Fruit fly (Drosophila melanogaster) whole organism, larva: ENCODE results near the gene CG34309.

Experiments used
- noc ChIP-seq: fragments of 200-800 bp; sonication (Bioruptor generic); optimal IDR thresholded peaks from 3 replicates; lab custom pipeline; 2019; ENCODE audit warnings: missing biosample characterization, mild to moderate bottlenecking, missing genetic modification characterization, moderate library complexity

The CG34309 gene

dm6 chr3R:13371840-13372680, at the start of gene CG34309, which contains the start of gene Lip3:
CG34309 (plus strand) TSS chr3R:13372630.
Lip3 (minus strand) TSS chr3R:13371904.
- peak; percentile 88 for TF ChIP-seq noc (tag; lab: Kevin White, UChicago)

- TF ChIP-seq noc (tag; lab: Kevin White, UChicago) = no peak
These were observed 39.4 kb upstream of the CG34309 start for dm6 chr3R:13333031-13333430.

dm6 chr3R:13334007-13334406, 38.4 kb upstream of the CG34309 start, which contains the start of gene PK2-R2:
PK2-R2 (minus strand) TSS chr3R:13334166.
- no peak for TF ChIP-seq noc (tag; lab: Kevin White, UChicago)

dm6 chr3R:13338030-13338429, 34.4 kb upstream of the CG34309 start, which contains the start of gene PK2-R1:
PK2-R1 (plus strand) TSS chr3R:13338330.
- TF ChIP-seq noc (tag; lab: Kevin White, UChicago) = no peak

dm6 chr3R:13353373-13353772, 19.1 kb upstream of the CG34309 start, which contains the start of gene mthl12:
mthl12 (plus strand) TSS chr3R:13353673.
- TF ChIP-seq noc (tag; lab: Kevin White, UChicago) = no peak

dm6 chr3R:13356960-13357359, 15.5 kb upstream of the CG34309 start:
- TF ChIP-seq noc (tag; lab: Kevin White, UChicago) = no peak

dm6 chr3R:13360108-13360507, 12.3 kb upstream of the CG34309 start:
- TF ChIP-seq noc (tag; lab: Kevin White, UChicago) = no peak

dm6 chr3R:13363347-13363994, 9.0 kb upstream of the CG34309 start:
- peak; percentile 24 for TF ChIP-seq noc (tag; lab: Kevin White, UChicago)

- peak; percentile 99 for TF ChIP-seq noc (tag; lab: Kevin White, UChicago)
These were observed 8.0 kb upstream of the CG34309 start, which contains the start of gene Dic1 for dm6 chr3R:13364175-13365174. Dic1 (plus strand) TSS chr3R:13364938.

- TF ChIP-seq noc (tag; lab: Kevin White, UChicago) = no peak
These were observed 6.6 kb upstream of the CG34309 start for dm6 chr3R:13365665-13366414.

dm6 chr3R:13366561-13367518, 5.6 kb upstream of the CG34309 start, which contains the start of gene Elp6:
Elp6 (minus strand) TSS chr3R:13366910.
- TF ChIP-seq noc (tag; lab: Kevin White, UChicago) = peak; percentile 46

dm6 chr3R:13369348-13369747, 3.1 kb upstream of the CG34309 start, which contains the start of gene CheA87a:
CheA87a (plus strand) TSS chr3R:13369648.
- TF ChIP-seq noc (tag; lab: Kevin White, UChicago) = no peak

dm6 chr3R:13374913-13375312, 2.5 kb downstream of the CG34309 start:
- TF ChIP-seq noc (tag; lab: Kevin White, UChicago) = no peak
